Worm (Caenorhabditis elegans): ENCODE measurements around the gene F32E10.8.

F32E10.8 gene

DNA sequence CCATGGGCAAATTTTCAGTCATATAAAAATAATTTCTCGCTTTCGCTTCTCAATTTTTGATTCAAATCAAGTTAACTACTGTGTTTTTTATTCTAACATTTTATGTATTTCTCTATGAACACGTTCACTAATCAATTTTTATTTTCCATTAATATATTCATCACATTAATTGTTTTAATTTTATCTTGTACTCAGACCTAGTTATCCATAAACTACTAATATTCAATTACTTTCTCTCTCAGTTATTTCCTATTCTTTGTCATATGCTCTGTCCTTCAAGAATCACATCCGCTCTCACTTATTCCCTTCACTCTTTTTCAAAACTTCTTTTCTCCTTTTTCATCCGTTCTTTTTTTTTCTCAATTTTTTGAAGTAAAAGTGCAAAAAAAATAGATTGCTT, 19.6 kb downstream of the F32E10.8 start:
- TF ChIP-seq him-1 (tag; optimal IDR thresholded peaks at IDR 0.05) (no peak), dao-5 (tag; optimal IDR thresholded peaks at IDR 0.05) (no peak), W03F9.2 (tag; optimal IDR thresholded peaks at IDR 0.05) (no peak)

DNA sequence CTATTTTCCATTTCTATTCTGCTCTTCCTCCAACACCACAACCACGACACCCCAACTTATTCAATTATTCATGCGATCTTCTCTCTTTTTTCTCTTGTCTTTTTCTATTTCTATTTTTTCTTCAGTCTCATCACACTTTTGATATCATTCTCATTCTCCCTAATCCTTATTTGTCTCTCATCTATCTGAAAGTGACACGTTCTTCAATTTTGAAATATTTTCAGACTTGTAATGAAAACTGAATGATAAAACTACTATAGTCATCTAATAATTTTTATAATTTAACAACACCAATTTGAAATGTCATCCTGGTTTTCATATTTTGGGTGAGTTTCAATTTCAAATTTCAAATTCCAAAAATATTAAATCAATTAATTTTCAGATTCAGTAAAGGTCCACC, 21.2 kb downstream of the F32E10.8 start, which contains the start of gene cla-1:
cla-1 (plus strand) TSS at position 301 of the 400 bp plus-strand sequence.
- no peak for TF ChIP-seq him-1 (tag; optimal IDR thresholded peaks at IDR 0.05)
- no peak for TF ChIP-seq dao-5 (tag; optimal IDR thresholded peaks at IDR 0.05)
- no peak for TF ChIP-seq W03F9.2 (tag; optimal IDR thresholded peaks at IDR 0.05)

DNA sequence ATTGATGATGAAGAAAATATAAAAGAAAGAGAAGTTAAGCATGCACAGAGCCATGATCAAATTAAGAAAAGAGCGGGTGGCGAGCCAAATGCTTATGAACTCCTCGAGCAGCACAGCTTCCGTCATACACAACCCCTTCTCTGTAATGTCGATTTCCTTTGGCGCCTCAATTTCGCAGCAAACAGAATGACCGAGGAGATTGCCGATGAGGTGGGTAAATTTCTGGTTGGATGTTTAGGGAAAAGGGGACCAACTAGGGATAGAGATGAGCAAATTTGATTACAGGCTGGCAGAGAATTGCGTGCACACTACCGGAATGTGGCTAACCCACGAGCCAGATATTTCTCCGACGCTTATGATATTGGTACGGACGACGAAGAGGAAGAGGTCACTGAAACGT, 38.0 kb downstream of the F32E10.8 start:
- TF ChIP-seq W03F9.2 (tag; optimal IDR thresholded peaks at IDR 0.05) (no peak), dao-5 (tag; optimal IDR thresholded peaks at IDR 0.05) (no peak), him-1 (tag; optimal IDR thresholded peaks at IDR 0.05) (no peak)

DNA sequence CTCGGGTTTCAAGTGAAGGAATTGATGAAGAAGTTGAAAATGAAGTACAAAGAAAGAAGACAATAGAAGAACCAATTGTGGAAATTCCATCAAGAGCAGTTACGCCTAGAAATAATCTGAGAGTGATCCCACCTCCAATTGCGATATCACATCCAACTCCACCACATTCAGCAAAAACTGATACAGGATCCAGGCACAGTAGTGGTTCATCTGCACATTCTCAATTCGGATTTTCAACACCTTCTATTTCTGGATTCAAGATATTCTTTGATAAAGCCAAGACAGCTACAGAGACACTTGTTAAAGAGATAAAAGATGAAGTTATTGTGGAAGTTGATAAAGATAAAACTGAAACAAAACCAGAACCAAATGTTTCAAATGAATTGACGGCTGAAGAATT, 40.7 kb downstream of the F32E10.8 start:
- TF ChIP-seq him-1 (tag; optimal IDR thresholded peaks at IDR 0.05) (no peak), dao-5 (tag; optimal IDR thresholded peaks at IDR 0.05) (no peak), W03F9.2 (tag; optimal IDR thresholded peaks at IDR 0.05) (no peak)

DNA sequence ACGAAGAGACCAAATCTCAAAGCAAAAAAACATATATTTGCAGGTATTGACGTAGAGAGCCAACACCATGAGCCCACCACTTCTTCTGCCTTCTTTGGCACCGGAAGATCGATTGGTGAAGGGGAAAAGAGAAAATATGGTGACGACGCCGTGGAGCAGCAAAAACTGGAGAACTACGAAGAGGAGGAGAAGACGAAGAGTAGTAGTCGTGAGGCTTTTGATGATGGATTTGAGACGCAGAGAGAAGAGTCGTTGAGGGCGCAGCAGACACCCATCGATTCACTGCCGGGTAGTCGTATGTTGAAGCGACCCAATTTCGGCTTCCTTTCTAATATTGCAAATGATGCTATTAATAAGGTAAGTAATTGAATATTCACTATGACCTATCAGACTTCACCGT, 44.0 kb downstream of the F32E10.8 start:
- TF ChIP-seq him-1 (tag; optimal IDR thresholded peaks at IDR 0.05) (peak; percentile 34), W03F9.2 (tag; optimal IDR thresholded peaks at IDR 0.05) (no peak)

DNA sequence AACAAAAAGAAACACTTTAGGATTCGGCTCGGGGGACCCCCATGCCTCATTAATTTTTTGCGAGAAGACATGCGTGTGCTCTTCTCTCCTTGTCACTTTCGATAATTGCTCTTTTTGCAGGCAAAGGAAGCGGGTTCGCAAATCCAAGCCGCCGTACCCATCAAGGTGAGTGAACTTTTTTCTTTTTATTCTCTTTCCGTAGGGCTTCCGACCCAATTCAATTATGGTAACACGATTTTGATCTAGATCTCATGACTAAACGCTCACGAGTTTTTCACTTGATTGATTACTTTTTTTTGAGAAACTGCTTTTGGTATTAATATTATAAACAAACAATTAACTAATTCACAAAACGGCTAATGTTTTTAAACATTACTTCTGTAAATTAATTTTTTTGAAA, 45.1 kb downstream of the F32E10.8 start:
- TF ChIP-seq him-1 (tag; optimal IDR thresholded peaks at IDR 0.05) (no peak), dao-5 (tag; optimal IDR thresholded peaks at IDR 0.05) (no peak), W03F9.2 (tag; optimal IDR thresholded peaks at IDR 0.05) (no peak)
